Worm (Caenorhabditis elegans): Measurements from ENCODE around the gene Y38C1AA.19.

Y38C1AA.19 gene

ce11 chrIV:210591-210990, 50.6 kb downstream of the Y38C1AA.19 start (continued):
- TF ChIP-seq tbx-2 (tag; optimal IDR thresholded peaks at IDR 0.05), result peak; percentile 41
- TF ChIP-seq unc-98 (GFP tag; IDR thresholded peaks at IDR 0.05), result no peak
- no peak for TF ChIP-seq mab-9 (GFP tag; IDR thresholded peaks at IDR 0.05)
- no peak for TF ChIP-seq irx-1 (tag; optimal IDR thresholded peaks at IDR 0.05)
- TF ChIP-seq lir-3 (tag; optimal IDR thresholded peaks at IDR 0.05; ENCODE audit: poor library complexity), result no peak
- TF ChIP-seq unc-30 (tag; optimal IDR thresholded peaks at IDR 0.05), result no peak
- no peak for TF ChIP-seq grh-1 (GFP tag; IDR thresholded peaks at IDR 0.05)
- no peak for TF ChIP-seq xbp-1 (tag; optimal IDR thresholded peaks at IDR 0.05)
- TF ChIP-seq efl-3 (GFP tag; optimal IDR thresholded peaks at IDR 0.05), result no peak
- TF ChIP-seq ceh-8 (GFP tag; optimal IDR thresholded peaks at IDR 0.05), result no peak
- TF ChIP-seq F16B12.6 (tag; optimal IDR thresholded peaks at IDR 0.05), result no peak
- no peak for TF ChIP-seq fkh-10 (GFP tag; optimal IDR thresholded peaks at IDR 0.05)
- TF ChIP-seq lin-15B (tag; optimal IDR thresholded peaks at IDR 0.05), result no peak
- TF ChIP-seq dpl-1 (GFP tag; optimal IDR thresholded peaks at IDR 0.05), result peak; percentile 10 to 25 (median 23)
- peak in 1 of 2 experiments; percentile 10 for TF ChIP-seq mdl-1 (tag; optimal IDR thresholded peaks at IDR 0.05)
- no peak for TF ChIP-seq ztf-11 (tag; optimal IDR thresholded peaks at IDR 0.05)
- no peak for TF ChIP-seq rnt-1 (tag; optimal IDR thresholded peaks at IDR 0.05)
- TF ChIP-seq fkh-8 (tag; optimal IDR thresholded peaks at IDR 0.05), result no peak
- TF ChIP-seq ama-1 (optimal IDR thresholded peaks at IDR 0.05), result no peak
- TF ChIP-seq unc-62 (GFP tag; optimal IDR thresholded peaks at IDR 0.05), result no peak
- no peak for TF ChIP-seq aly-2 (tag; optimal IDR thresholded peaks at IDR 0.05)
- TF ChIP-seq ces-1 (GFP tag; optimal IDR thresholded peaks at IDR 0.05), result no peak
- no peak for TF ChIP-seq egl-27 (tag; optimal IDR thresholded peaks at IDR 0.05)
- TF ChIP-seq pqm-1 (tag; optimal IDR thresholded peaks at IDR 0.05), result no peak
- no peak for TF ChIP-seq lin-14 (GFP tag; optimal IDR thresholded peaks at IDR 0.05)
- no peak for TF ChIP-seq sptf-1 (tag; optimal IDR thresholded peaks at IDR 0.05)
- TF ChIP-seq snpc-4 (tag; optimal IDR thresholded peaks at IDR 0.05), result no peak
- TF ChIP-seq nhr-84 (tag; optimal IDR thresholded peaks at IDR 0.05), result no peak
- no peak for TF ChIP-seq unc-130 (tag; optimal IDR thresholded peaks at IDR 0.05)
- peak; percentile 75 for TF ChIP-seq nhr-90 (tag; optimal IDR thresholded peaks at IDR 0.05; ENCODE audit: poor library complexity)
- TF ChIP-seq zag-1 (tag; optimal IDR thresholded peaks at IDR 0.05), result no peak
